Worm (Caenorhabditis elegans) whole organism, L4/young adult: ENCODE measurements around the gene fbxl-3.

ENCODE experiments used
- W03F9.2 ChIP-seq: fragments of 150-350 bp; optimal IDR thresholded peaks from 2 replicates; lab custom pipeline; 2014; ENCODE audit warnings: missing biosample characterization, missing genetic modification characterization
- him-1 ChIP-seq: sonication (generic microtip); optimal IDR thresholded peaks from 2 replicates; lab custom pipeline; 2016; ENCODE audit warnings: missing genotype, missing genetic modification reagents, missing genetic modification characterization, missing compliant biosample characterization

DNA sequence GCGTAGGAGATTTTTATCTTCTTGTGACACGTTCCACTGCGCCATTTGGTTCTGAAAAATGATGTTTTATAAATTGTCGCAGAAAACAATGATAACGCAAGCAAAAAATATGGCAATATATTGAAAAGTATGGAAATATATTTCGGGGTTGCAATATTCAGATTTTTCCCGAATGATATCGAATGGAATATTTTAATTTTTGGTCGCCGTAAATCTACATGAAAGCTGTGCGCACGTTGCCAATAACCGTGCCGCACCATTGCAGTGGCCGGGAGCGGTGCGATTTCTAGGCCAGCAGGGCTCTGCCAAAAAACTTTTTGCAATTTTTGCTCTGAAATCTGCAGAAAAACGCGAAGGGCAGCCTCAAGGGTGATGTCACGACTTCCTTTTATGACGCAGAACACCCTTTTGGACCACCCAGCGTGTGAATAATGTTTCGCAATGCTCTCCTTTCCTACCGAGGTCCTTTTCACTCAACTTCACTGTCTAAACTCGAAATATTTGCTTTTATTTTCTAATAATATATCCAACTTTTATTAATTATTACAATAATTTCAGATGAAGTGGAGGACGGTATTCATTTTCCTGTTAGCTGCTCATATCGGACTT is 40.5 kb downstream of the fbxl-3 start, which contains the start of the genes F09E5.11 and bmy-1:
- TF ChIP-seq W03F9.2 (tag; lab: Kevin White, UChicago) (peak; percentile 67), him-1 (tag; lab: Kevin White, UChicago) (peak; percentile 38)
